Worm (Caenorhabditis elegans) whole organism, midembryonic: ENCODE results near the gene C14A4.9.
A peak's percentile ranks its signal among the peaks of the same experiment; 100 is the strongest.

Experiments
- T22C8.4 ChIP-seq: fragments of 200-800 bp; sonication (Bioruptor generic); IDR thresholded peaks from 2 replicates; pipeline ENCODE4 v1.3.6; 2022; ENCODE audit warnings: missing genetic modification characterization, missing compliant biosample characterization
- cog-1 ChIP-seq: sonication (generic microtip); optimal IDR thresholded peaks from 2 replicates; lab custom pipeline; 2016; ENCODE audit warnings: missing genetic modification characterization, missing compliant biosample characterization
- flt-1 ChIP-seq: fragments of 200-800 bp; sonication (Bioruptor generic); IDR thresholded peaks from 2 replicates; pipeline ENCODE4 v1.3.6; 2022; ENCODE audit warnings: missing genetic modification characterization, missing compliant biosample characterization
- klf-2 ChIP-seq: fragments of 200-800 bp; sonication (Bioruptor generic); conservative IDR thresholded peaks from 2 replicates; pipeline ENCODE4 v1.3.6; 2022; ENCODE audit warnings: missing genetic modification reagents, missing genetic modification characterization, missing compliant biosample characterization
- med-1 ChIP-seq: sonication (generic microtip); optimal IDR thresholded peaks from 2 replicates; lab custom pipeline; 2017; ENCODE audit warnings: missing genetic modification characterization, mild to moderate bottlenecking, missing compliant biosample characterization, antibody characterized with exemption, missing genetic modification reagents; ENCODE audit not compliant: insufficient read depth
- ref-1 ChIP-seq: fragments of 200-800 bp; sonication (Bioruptor generic); conservative IDR thresholded peaks from 2 replicates; pipeline ENCODE4 v1.3.6; 2022; ENCODE audit warnings: missing genetic modification reagents, missing genetic modification characterization, missing compliant biosample characterization
- tab-1 ChIP-seq: fragments of 200-800 bp; sonication (Bioruptor generic); IDR thresholded peaks from 2 replicates; pipeline ENCODE4 v1.3.6; 2022; ENCODE audit warnings: missing genetic modification characterization, missing compliant biosample characterization
- ztf-23 ChIP-seq: fragments of 200-800 bp; sonication (Bioruptor generic); IDR thresholded peaks from 2 replicates; pipeline ENCODE4 v1.3.6; 2022; ENCODE audit warnings: missing genetic modification reagents, missing genetic modification characterization, missing compliant biosample characterization
- ztf-29 ChIP-seq: fragments of 200-800 bp; sonication (Bioruptor generic); IDR thresholded peaks from 2 replicates; pipeline ENCODE4 v1.3.6; 2022; ENCODE audit warnings: missing genetic modification reagents, missing genetic modification characterization, missing compliant biosample characterization

C14A4.9 gene

ce11 chrII:10556550-10557205 is 42.5 kb upstream of the C14A4.9 start:
- TF ChIP-seq klf-2 (GFP tag; lab: Robert Waterston, UW) (no peak), cog-1 (tag; lab: Kevin White, UChicago) (no peak), T22C8.4 (GFP tag; lab: Robert Waterston, UW) (no peak), med-1 (GFP tag; lab: Kevin White, UChicago) (no peak), ztf-23 (GFP tag; lab: Robert Waterston, UW) (no peak), tab-1 (GFP tag; lab: Robert Waterston, UW) (no peak)

DNA sequence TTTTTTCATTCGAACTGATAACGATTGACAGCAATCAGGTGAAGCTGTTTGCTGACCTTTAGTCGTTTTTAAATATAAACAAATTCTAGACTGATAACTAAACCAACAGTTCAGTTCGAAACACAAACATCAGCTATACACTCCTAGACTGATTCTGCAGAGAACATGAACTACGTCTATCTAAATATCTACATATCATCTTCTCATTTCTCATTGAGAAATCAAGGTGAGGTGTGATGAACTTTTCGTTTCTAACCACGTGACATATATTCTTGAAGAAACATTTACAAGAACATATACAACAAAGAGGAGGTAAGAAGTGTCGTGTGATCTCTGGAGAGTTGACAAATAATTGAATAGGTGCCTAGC is 41.9 kb upstream of the C14A4.9 start:
- TF ChIP-seq tab-1 (GFP tag; lab: Robert Waterston, UW) (no peak), med-1 (GFP tag; lab: Kevin White, UChicago) (no peak), klf-2 (GFP tag; lab: Robert Waterston, UW) (no peak), flt-1 (GFP tag; lab: Robert Waterston, UW) (no peak), ref-1 (GFP tag; lab: Robert Waterston, UW) (no peak), ztf-23 (GFP tag; lab: Robert Waterston, UW) (no peak), T22C8.4 (GFP tag; lab: Robert Waterston, UW) (no peak), ztf-29 (GFP tag; lab: Robert Waterston, UW) (no peak), cog-1 (tag; lab: Kevin White, UChicago) (no peak)

ce11 chrII:10558345-10558744 is 40.8 kb upstream of the C14A4.9 start:
- TF ChIP-seq ztf-29 (GFP tag; lab: Robert Waterston, UW) (no peak), med-1 (GFP tag; lab: Kevin White, UChicago) (no peak), cog-1 (tag; lab: Kevin White, UChicago) (no peak), ref-1 (GFP tag; lab: Robert Waterston, UW) (no peak), flt-1 (GFP tag; lab: Robert Waterston, UW) (no peak), ztf-23 (GFP tag; lab: Robert Waterston, UW) (no peak), T22C8.4 (GFP tag; lab: Robert Waterston, UW) (no peak), klf-2 (GFP tag; lab: Robert Waterston, UW) (no peak), tab-1 (GFP tag; lab: Robert Waterston, UW) (no peak)

DNA sequence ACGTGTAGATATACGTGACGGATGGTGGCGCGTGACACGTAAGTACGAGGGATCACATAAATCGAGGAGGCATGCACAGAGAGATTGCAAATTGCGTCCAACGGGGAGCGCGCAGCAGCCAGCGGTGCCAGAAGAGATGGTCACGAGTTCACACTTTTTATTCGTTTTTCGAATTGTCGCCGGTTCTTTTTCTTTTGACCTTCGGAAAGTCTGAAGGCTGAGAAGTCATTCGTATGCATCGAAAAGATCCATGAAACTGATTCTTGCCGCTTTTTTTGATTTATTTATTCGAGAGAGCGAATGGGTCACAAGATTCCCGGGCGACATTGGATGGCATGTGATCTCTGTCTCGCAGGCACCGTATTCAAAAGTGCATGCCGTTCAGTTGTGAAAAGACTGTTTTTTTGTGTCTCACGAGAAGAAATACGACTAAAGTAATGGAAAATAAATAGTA is 40.1 kb upstream of the C14A4.9 start:
- no peak for TF ChIP-seq ref-1 (GFP tag; lab: Robert Waterston, UW)
- 0 out of 2 replicates have a peak, but pooled peaks have one; percentile 20 for TF ChIP-seq ztf-23 (GFP tag; lab: Robert Waterston, UW)
- TF ChIP-seq ztf-29 (GFP tag; lab: Robert Waterston, UW): no peak
- no peak for TF ChIP-seq cog-1 (tag; lab: Kevin White, UChicago)
- no peak for TF ChIP-seq klf-2 (GFP tag; lab: Robert Waterston, UW)
- no peak for TF ChIP-seq T22C8.4 (GFP tag; lab: Robert Waterston, UW)
- no peak for TF ChIP-seq tab-1 (GFP tag; lab: Robert Waterston, UW)
- no peak for TF ChIP-seq med-1 (GFP tag; lab: Kevin White, UChicago)
- 0 out of 2 replicates have a peak, but pooled peaks have one; percentile 41 for TF ChIP-seq flt-1 (GFP tag; lab: Robert Waterston, UW)

- TF ChIP-seq T22C8.4 (GFP tag; lab: Robert Waterston, UW): no peak
- no peak for TF ChIP-seq med-1 (GFP tag; lab: Kevin White, UChicago)
- no peak for TF ChIP-seq klf-2 (GFP tag; lab: Robert Waterston, UW)
- no peak for TF ChIP-seq ztf-23 (GFP tag; lab: Robert Waterston, UW)
- TF ChIP-seq flt-1 (GFP tag; lab: Robert Waterston, UW): no peak
- no peak for TF ChIP-seq ref-1 (GFP tag; lab: Robert Waterston, UW)
- TF ChIP-seq tab-1 (GFP tag; lab: Robert Waterston, UW): no peak
Measured at ce11 chrII:10559671-10560184, 39.4 kb upstream of the C14A4.9 start.

DNA sequence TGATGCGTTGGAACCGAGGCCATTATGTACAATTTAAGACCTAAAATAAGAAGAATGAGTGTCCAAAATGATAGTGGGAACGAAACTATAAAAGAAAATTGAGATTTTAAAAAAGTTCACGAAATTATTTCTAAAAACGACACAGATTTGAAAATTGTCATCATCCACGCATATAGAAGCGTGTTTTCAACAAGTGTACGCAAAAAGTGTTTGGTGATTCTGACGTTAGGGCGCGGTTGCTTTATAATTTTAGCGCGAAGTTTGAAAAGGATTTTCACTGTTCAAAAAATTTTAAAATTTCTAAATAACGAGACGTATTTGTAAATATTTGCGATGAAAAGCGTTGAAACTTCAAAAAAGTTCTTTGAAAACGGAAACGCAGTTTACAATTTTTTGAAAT is 35.8 kb upstream of the C14A4.9 start, which contains the start of gene cdc-48.1:
cdc-48.1 (minus strand) TSS at position 40 of the 400 bp plus-strand sequence.
- TF ChIP-seq T22C8.4 (GFP tag; lab: Robert Waterston, UW) (peak; percentile 76), ztf-23 (GFP tag; lab: Robert Waterston, UW) (peak; percentile 94), klf-2 (GFP tag; lab: Robert Waterston, UW) (peak; percentile 76), cog-1 (tag; lab: Kevin White, UChicago) (peak; percentile 99), med-1 (GFP tag; lab: Kevin White, UChicago) (peak; percentile 25), ref-1 (GFP tag; lab: Robert Waterston, UW) (no peak), ztf-29 (GFP tag; lab: Robert Waterston, UW) (peak; percentile 60; the same call in 1 of the 2 replicates), tab-1 (GFP tag; lab: Robert Waterston, UW) (peak; percentile 80), flt-1 (GFP tag; lab: Robert Waterston, UW) (peak; percentile 94)

DNA sequence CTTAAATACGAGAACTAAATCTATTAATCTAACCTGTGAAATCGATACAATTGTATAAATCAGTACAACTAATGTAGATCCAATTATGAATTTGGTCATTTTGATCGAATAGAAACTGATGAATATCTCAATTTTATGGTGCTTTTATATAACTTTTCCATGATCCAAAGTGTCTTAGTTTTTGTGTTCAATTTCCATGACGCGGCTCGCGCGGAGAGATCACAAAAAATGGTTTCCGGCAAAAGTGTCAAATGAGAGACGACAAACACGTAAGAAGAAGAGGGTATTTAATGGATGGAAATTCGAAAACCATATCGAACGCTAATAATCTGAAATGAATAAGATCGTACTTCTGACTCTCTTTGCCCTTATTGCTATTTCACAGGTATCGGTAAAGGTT is 34.6 kb upstream of the C14A4.9 start, which contains the start of the genes C06A1.6 and C06A1.7:
C06A1.6 (minus strand) TSS at position 101 of the 400 bp plus-strand sequence.
C06A1.7 (plus strand) TSS at position 314 of the 400 bp plus-strand sequence.
- no peak for TF ChIP-seq cog-1 (tag; lab: Kevin White, UChicago)
- no peak for TF ChIP-seq ztf-29 (GFP tag; lab: Robert Waterston, UW)
- no peak for TF ChIP-seq tab-1 (GFP tag; lab: Robert Waterston, UW)

ce11 chrII:10566458-10566857 is 32.7 kb upstream of the C14A4.9 start:
- TF ChIP-seq ref-1 (GFP tag; lab: Robert Waterston, UW) (no peak), cog-1 (tag; lab: Kevin White, UChicago) (no peak), klf-2 (GFP tag; lab: Robert Waterston, UW) (no peak), med-1 (GFP tag; lab: Kevin White, UChicago) (no peak), ztf-23 (GFP tag; lab: Robert Waterston, UW) (no peak), flt-1 (GFP tag; lab: Robert Waterston, UW) (no peak), T22C8.4 (GFP tag; lab: Robert Waterston, UW) (no peak), ztf-29 (GFP tag; lab: Robert Waterston, UW) (no peak), tab-1 (GFP tag; lab: Robert Waterston, UW) (no peak)
